Worm (Caenorhabditis elegans): Measurements from ENCODE around the gene rrp-1.

ce11 chrIV:10007758-10008157 lies 25.7 kb upstream of the rrp-1 start:
- no peak for TF ChIP-seq nhr-237 (tag; optimal IDR thresholded peaks at IDR 0.05)
- no peak for TF ChIP-seq unc-62 (GFP tag; optimal IDR thresholded peaks at IDR 0.05 in 1 of 2)
- TF ChIP-seq unc-62 (tag; optimal IDR thresholded peaks at IDR 0.05) = no peak
- TF ChIP-seq lin-1 (GFP tag; IDR thresholded peaks at IDR 0.05) = no peak
- no peak for TF ChIP-seq skn-1 (tag; optimal IDR thresholded peaks at IDR 0.05)
- TF ChIP-seq nhr-111 (GFP tag; optimal IDR thresholded peaks at IDR 0.05) = no peak
- TF ChIP-seq egl-27 (tag; optimal IDR thresholded peaks at IDR 0.05) = no peak
- no peak for TF ChIP-seq F10B5.3 (tag; optimal IDR thresholded peaks at IDR 0.05)
- TF ChIP-seq gei-8 (GFP tag; optimal IDR thresholded peaks at IDR 0.05) = no peak
- no peak for TF ChIP-seq nhr-11 (tag; optimal IDR thresholded peaks at IDR 0.05)
- peak; percentile 18 to 81 for TF ChIP-seq mdl-1 (tag; optimal IDR thresholded peaks at IDR 0.05)
